Worm (Caenorhabditis elegans): ENCODE results near the gene oig-5.

- TF ChIP-seq mes-4 (tag; optimal IDR thresholded peaks at IDR 0.05) = no peak
- TF ChIP-seq F55B11.4 (tag; optimal IDR thresholded peaks at IDR 0.05; ENCODE audit: borderline replicate concordance, insufficient read depth) = no peak
- TF ChIP-seq ZK185.1 (tag; optimal IDR thresholded peaks at IDR 0.05; ENCODE audit: poor library complexity, severe bottlenecking) = no peak
- no peak for TF ChIP-seq him-1 (tag; optimal IDR thresholded peaks at IDR 0.05)
Observed at ce11 chrIV:14786374-14787136, 20.4 kb upstream of the oig-5 start, which contains the start of gene melo-1.
